Worm (Caenorhabditis elegans) whole organism, L4 larva: Measurements from ENCODE around the gene cec-1.

ENCODE experiments used
- D1046.2 ChIP-seq: fragments of 200-800 bp; sonication (Bioruptor generic); IDR thresholded peaks from 2 replicates; pipeline ENCODE4 v1.3.6; 2022; ENCODE audit warnings: missing genetic modification characterization, missing compliant biosample characterization
- F10B5.3 ChIP-seq: sonication (generic microtip); optimal IDR thresholded peaks from 2 replicates; lab custom pipeline; 2016; ENCODE audit warnings: mild to moderate bottlenecking, missing genetic modification characterization, missing compliant biosample characterization
- F37D6.2 ChIP-seq: sonication (generic microtip); optimal IDR thresholded peaks from 2 replicates; lab custom pipeline; 2016; ENCODE audit warnings: mild to moderate bottlenecking, missing genetic modification characterization, missing compliant biosample characterization
- R02D3.7 ChIP-seq: fragments of 150-350 bp; sonication (generic microtip); optimal IDR thresholded peaks from 3 replicates; lab custom pipeline; 2014; ENCODE audit warnings: missing biosample characterization, missing genetic modification characterization
- T20F7.1 ChIP-seq: fragments of 200-800 bp; sonication (Bioruptor generic); optimal IDR thresholded peaks from 2 replicates; lab custom pipeline; 2018; ENCODE audit warnings: mild to moderate bottlenecking, missing genetic modification characterization, missing compliant biosample characterization
- T26A8.4 ChIP-seq: fragments of 200-800 bp; sonication (Bioruptor generic); IDR thresholded peaks from 2 replicates; pipeline ENCODE4 v1.3.6; 2022; ENCODE audit warnings: missing genetic modification characterization, missing compliant biosample characterization
- Y105C5A.15 ChIP-seq: fragments of 200-800 bp; sonication (Bioruptor generic); IDR thresholded peaks from 2 replicates; pipeline ENCODE4 v1.3.6; 2022; ENCODE audit warnings: missing genetic modification characterization, missing compliant biosample characterization
- aha-1 ChIP-seq: fragments of 150-350 bp; peaks from one replicate; lab custom pipeline; 2014; ENCODE audit warnings: missing biosample characterization, missing genetic modification characterization
- aly-2 ChIP-seq: sonication (generic microtip); optimal IDR thresholded peaks from 2 replicates; lab custom pipeline; 2018; ENCODE audit warnings: missing biosample characterization, missing genetic modification characterization
- attf-4 ChIP-seq: sonication (generic microtip); optimal IDR thresholded peaks from 3 replicates; lab custom pipeline; 2017; ENCODE audit warnings: missing biosample characterization, missing genetic modification characterization
- ceh-28 ChIP-seq: fragments of 150-350 bp; optimal IDR thresholded peaks from 2 replicates; lab custom pipeline; 2014; ENCODE audit warnings: missing biosample characterization, missing genetic modification reagents, missing genetic modification characterization
- ceh-44 ChIP-seq: fragments of 200-800 bp; sonication (Bioruptor generic); IDR thresholded peaks from 2 replicates; pipeline ENCODE4 v1.3.6; 2022; ENCODE audit warnings: missing genetic modification reagents, missing genetic modification characterization, missing compliant biosample characterization
- ceh-82 ChIP-seq: sonication (generic microtip); optimal IDR thresholded peaks from 2 replicates; lab custom pipeline; 2017; ENCODE audit warnings: missing biosample characterization, missing genetic modification characterization
- ces-1 ChIP-seq: fragments of 150-350 bp; sonication (generic microtip); optimal IDR thresholded peaks from 4 replicates; lab custom pipeline; 2014; ENCODE audit warnings: missing biosample characterization, missing genetic modification reagents, missing genetic modification characterization
- ctbp-1 ChIP-seq: fragments of 200-800 bp; sonication (Bioruptor generic); IDR thresholded peaks from 2 replicates; pipeline ENCODE4 v1.3.6; 2022; ENCODE audit warnings: missing genetic modification reagents, missing genetic modification characterization, missing compliant biosample characterization
- daf-12 ChIP-seq: fragments of 150-350 bp; optimal IDR thresholded peaks from 2 replicates; lab custom pipeline; 2014; ENCODE audit warnings: missing biosample characterization, missing genetic modification reagents, missing genetic modification characterization
- daf-8 ChIP-seq: fragments of 200-800 bp; sonication (Bioruptor generic); IDR thresholded peaks from 2 replicates; pipeline ENCODE4 v1.3.6; 2022; ENCODE audit warnings: missing genetic modification characterization, missing compliant biosample characterization
- dmd-9 ChIP-seq: fragments of 200-800 bp; sonication (Bioruptor generic); IDR thresholded peaks from 2 replicates; pipeline ENCODE4 v1.3.6; 2022; ENCODE audit warnings: missing genetic modification reagents, missing genetic modification characterization, missing compliant biosample characterization
- fkh-10 ChIP-seq: fragments of 150-350 bp; optimal IDR thresholded peaks from 2 replicates; lab custom pipeline; 2014; ENCODE audit warnings: missing biosample characterization, missing genetic modification reagents, missing genetic modification characterization
- fos-1 ChIP-seq: fragments of 150-350 bp; optimal IDR thresholded peaks from 2 replicates; lab custom pipeline; 2014; ENCODE audit warnings: missing biosample characterization, missing genetic modification characterization
- gei-8 ChIP-seq: fragments of 200-800 bp; sonication (Bioruptor generic); optimal IDR thresholded peaks from 2 replicates; lab custom pipeline; 2018; ENCODE audit warnings: mild to moderate bottlenecking, missing genetic modification characterization, missing compliant biosample characterization
- hlh-11 ChIP-seq: fragments of 200-800 bp; sonication (Bioruptor generic); optimal IDR thresholded peaks from 2 replicates; lab custom pipeline; 2018; ENCODE audit warnings: mild to moderate bottlenecking, missing genetic modification characterization, missing compliant biosample characterization
- hlh-30 ChIP-seq: sonication (generic microtip); optimal IDR thresholded peaks from 2 replicates; lab custom pipeline; 2017; ENCODE audit warnings: antibody characterized with exemption, mild to moderate bottlenecking, missing genetic modification characterization, missing compliant biosample characterization; ENCODE audit not compliant: insufficient read depth
- jun-1 ChIP-seq: fragments of 150-350 bp; optimal IDR thresholded peaks from 2 replicates; lab custom pipeline; 2014; ENCODE audit warnings: missing biosample characterization, missing genetic modification reagents, missing genetic modification characterization
- lin-1 ChIP-seq: fragments of 200-800 bp; sonication (Bioruptor generic); IDR thresholded peaks from 2 replicates; pipeline ENCODE4 v1.3.6; 2022; ENCODE audit warnings: missing genetic modification reagents, missing genetic modification characterization, missing compliant biosample characterization
- lin-29 ChIP-seq: fragments of 200-800 bp; sonication (Bioruptor generic); IDR thresholded peaks from 2 replicates; pipeline ENCODE4 v1.3.6; 2022; ENCODE audit warnings: missing genetic modification reagents, missing genetic modification characterization, missing compliant biosample characterization
- lin-38 ChIP-seq: fragments of 200-800 bp; sonication (Bioruptor generic); IDR thresholded peaks from 2 replicates; pipeline ENCODE4 v1.3.6; 2022; ENCODE audit warnings: missing genetic modification reagents, missing genetic modification characterization, missing compliant biosample characterization
- lir-3 ChIP-seq: sonication (generic microtip); optimal IDR thresholded peaks from 2 replicates; lab custom pipeline; 2016; ENCODE audit warnings: mild to moderate bottlenecking, missing genetic modification characterization, missing compliant biosample characterization
- mdl-1 ChIP-seq, 2 experiments: fragments of 150-350 bp in 1 of 2; sonication (generic microtip) in 1 of 2; optimal IDR thresholded peaks; 2 replicates each; lab custom pipeline; 2014 to 2017; ENCODE audit warnings: missing biosample characterization in 2 of 2, missing genetic modification characterization in 2 of 2
- mep-1 ChIP-seq: fragments of 150-350 bp; sonication (generic microtip); optimal IDR thresholded peaks from 3 replicates; lab custom pipeline; 2014; ENCODE audit warnings: missing biosample characterization, missing genetic modification characterization
- nhr-28 ChIP-seq: fragments of 150-350 bp; optimal IDR thresholded peaks from 2 replicates; lab custom pipeline; 2014; ENCODE audit warnings: missing biosample characterization, missing genetic modification characterization
- nhr-42 ChIP-seq: fragments of 200-800 bp; sonication (Bioruptor generic); IDR thresholded peaks from 2 replicates; pipeline ENCODE4 v1.3.6; 2022; ENCODE audit warnings: missing genetic modification characterization, missing compliant biosample characterization
- nhr-76 ChIP-seq: fragments of 150-350 bp; optimal IDR thresholded peaks from 2 replicates; lab custom pipeline; 2014; ENCODE audit warnings: missing biosample characterization, missing genetic modification characterization
- saeg-2 ChIP-seq: fragments of 200-800 bp; sonication (Bioruptor generic); IDR thresholded peaks from 2 replicates; pipeline ENCODE4 v1.3.6; 2022; ENCODE audit warnings: missing genetic modification reagents, missing genetic modification characterization, missing compliant biosample characterization
- sdz-12 ChIP-seq: fragments of 200-800 bp; sonication (Bioruptor generic); optimal IDR thresholded peaks from 2 replicates; lab custom pipeline; 2018; ENCODE audit warnings: mild to moderate bottlenecking, missing genetic modification characterization, missing compliant biosample characterization
- set-16 ChIP-seq: fragments of 200-800 bp; sonication (Bioruptor generic); IDR thresholded peaks from 2 replicates; pipeline ENCODE4 v1.3.6; 2022; ENCODE audit warnings: missing genetic modification reagents, missing genetic modification characterization, missing compliant biosample characterization
- snpc-1.2 ChIP-seq: fragments of 200-800 bp; sonication (Bioruptor generic); IDR thresholded peaks from 2 replicates; pipeline ENCODE4 v1.3.6; 2022; ENCODE audit warnings: missing genetic modification reagents, missing genetic modification characterization, missing compliant biosample characterization
- snpc-4 ChIP-seq: fragments of 150-350 bp; optimal IDR thresholded peaks from 2 replicates; lab custom pipeline; 2014; ENCODE audit warnings: missing biosample characterization, missing genetic modification characterization
- spr-3 ChIP-seq: fragments of 200-800 bp; sonication (Bioruptor generic); optimal IDR thresholded peaks from 2 replicates; lab custom pipeline; 2018; ENCODE audit warnings: mild to moderate bottlenecking, missing genetic modification characterization, missing compliant biosample characterization
- tag-97 ChIP-seq: fragments of 200-800 bp; sonication (Bioruptor generic); IDR thresholded peaks from 2 replicates; pipeline ENCODE4 v1.3.6; 2022; ENCODE audit warnings: missing genetic modification characterization, missing compliant biosample characterization
- unc-39 ChIP-seq: sonication (generic microtip); optimal IDR thresholded peaks from 2 replicates; lab custom pipeline; 2017; ENCODE audit warnings: missing biosample characterization, missing genetic modification characterization
- unc-62 ChIP-seq, 3 experiments: fragments of 150-350 bp in 1 of 3; sonication (generic microtip); optimal IDR thresholded peaks in 2 of 3; peaks in 1 of 3; 1 replicate in 1 of 3; 2 replicates in 2 of 3; lab custom pipeline; 2014 to 2017; ENCODE audit warnings: missing biosample characterization in 3 of 3, missing genetic modification characterization in 3 of 3, missing genetic modification reagents in 3 of 3, missing genotype in 1 of 3
- vab-7 ChIP-seq: fragments of 200-800 bp; sonication (Bioruptor generic); IDR thresholded peaks from 2 replicates; pipeline ENCODE4 v1.3.6; 2022; ENCODE audit warnings: missing genetic modification reagents, missing genetic modification characterization, missing compliant biosample characterization

cec-1 gene

DNA sequence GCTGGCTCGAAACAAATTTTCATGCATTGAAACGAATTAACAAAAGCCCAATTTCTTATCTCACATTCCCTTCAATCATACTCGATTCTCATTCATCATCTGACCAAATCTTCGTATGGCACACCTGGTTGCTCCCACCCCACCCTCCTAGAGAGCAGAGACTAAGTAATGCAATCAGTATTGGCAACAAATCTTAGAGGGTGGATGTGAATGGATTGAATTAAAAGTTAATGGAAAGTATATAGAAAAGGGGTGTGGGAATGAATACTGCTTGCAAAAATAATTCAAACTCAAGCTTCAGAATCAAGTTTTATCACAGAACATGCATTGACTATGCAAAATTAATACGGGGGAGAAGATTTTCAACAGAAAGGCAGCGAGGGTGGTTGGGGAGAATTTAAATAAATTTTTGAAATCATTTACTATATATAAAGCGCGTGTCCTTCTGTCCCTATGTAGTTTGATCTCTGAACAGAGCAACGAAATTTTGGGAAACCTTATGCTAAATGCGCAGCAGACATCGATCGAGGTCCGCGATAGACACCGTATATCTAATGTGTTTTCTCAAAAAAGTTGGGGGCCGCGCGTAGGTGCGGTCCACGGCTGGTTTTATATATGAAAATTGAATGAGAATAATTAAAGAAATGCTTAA is 11.8 kb downstream of the cec-1 start:
- TF ChIP-seq sdz-12 (no peak), unc-62 (GFP tag; optimal IDR thresholded peaks at IDR 0.05 in 1 of 2; lab: Kevin White, UChicago) (peak in 1 of 2 experiments; percentile 60), unc-62 (tag; optimal IDR thresholded peaks at IDR 0.05; lab: Kevin White, UChicago) (no peak), gei-8 (no peak), aha-1 (tag; lab: Kevin White, UChicago) (peak; percentile 70), spr-3 (GFP tag; lab: Kevin White, UChicago) (no peak), lin-1 (GFP tag; lab: Robert Waterston, UW) (no peak), T26A8.4 (GFP tag; lab: Robert Waterston, UW) (no peak), aly-2 (no peak), nhr-76 (no peak), T20F7.1 (GFP tag; lab: Kevin White, UChicago) (no peak), attf-4 (tag; lab: Kevin White, UChicago) (no peak), daf-8 (no peak), jun-1 (tag; lab: Kevin White, UChicago) (no peak)
- TF ChIP-seq, all 104 proteins: peak for 2

DNA sequence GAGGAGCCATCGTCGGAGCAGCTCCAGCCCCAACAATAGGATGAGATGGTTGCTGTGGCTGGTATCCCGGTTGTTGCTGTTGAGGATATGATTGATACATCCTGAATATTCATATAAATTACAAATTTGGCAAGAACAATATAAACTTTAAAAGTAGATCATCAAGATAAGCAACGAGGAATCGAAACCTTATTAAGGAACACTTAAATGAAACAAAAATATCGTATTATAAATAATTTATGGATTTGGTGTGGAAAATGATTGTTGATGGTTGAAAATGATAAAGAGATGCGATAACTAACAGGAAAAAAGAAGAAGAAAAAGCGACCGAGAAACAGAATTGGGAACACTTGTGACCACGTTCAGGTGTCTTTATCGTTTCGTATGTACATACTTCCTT is 13.2 kb downstream of the cec-1 start, which contains the start of gene pqn-96:
Gene pqn-96, minus strand, starts transcription at position 101 of the 400 bp plus-strand sequence.
- TF ChIP-seq daf-8 (no peak), hlh-30 (tag; lab: Kevin White, UChicago) (peak; percentile 17), ceh-44 (GFP tag; lab: Robert Waterston, UW) (no peak), nhr-28 (tag; lab: Kevin White, UChicago) (peak; percentile 17), tag-97 (no peak), attf-4 (tag; lab: Kevin White, UChicago) (no peak)
- TF ChIP-seq, all 104 proteins: peak for 2

DNA sequence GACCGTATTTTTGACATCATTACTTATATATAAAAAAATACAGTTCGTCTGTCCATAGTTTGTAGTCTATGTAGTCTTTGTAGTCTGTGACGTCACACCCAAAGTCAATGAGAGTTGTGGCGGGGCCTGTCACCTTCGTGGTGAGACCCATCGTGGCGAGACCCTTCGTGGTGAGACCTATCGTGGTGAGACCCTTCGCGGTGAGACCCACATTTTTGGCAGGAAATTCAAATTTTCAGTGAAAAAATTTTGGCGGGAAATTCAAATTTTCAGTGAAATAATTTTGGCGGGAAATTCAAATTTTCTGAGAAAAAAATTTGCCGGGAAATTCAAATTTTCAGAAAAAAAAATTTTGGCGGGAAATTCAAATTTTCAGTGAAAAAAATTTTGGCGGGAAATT is 15.2 kb downstream of the cec-1 start:
- TF ChIP-seq nhr-42 (GFP tag; lab: Robert Waterston, UW) = 0 out of 2 replicates have a peak, but pooled peaks have one; percentile 28
- TF ChIP-seq lin-38 (GFP tag; lab: Robert Waterston, UW) = peak; percentile 10; the same call in 1 of the 2 replicates
- 0 out of 2 replicates have a peak, but pooled peaks have one; percentile 16 for TF ChIP-seq D1046.2
- TF ChIP-seq, all 104 proteins: peak for 3; not testable (repeated sequence) for 101

DNA sequence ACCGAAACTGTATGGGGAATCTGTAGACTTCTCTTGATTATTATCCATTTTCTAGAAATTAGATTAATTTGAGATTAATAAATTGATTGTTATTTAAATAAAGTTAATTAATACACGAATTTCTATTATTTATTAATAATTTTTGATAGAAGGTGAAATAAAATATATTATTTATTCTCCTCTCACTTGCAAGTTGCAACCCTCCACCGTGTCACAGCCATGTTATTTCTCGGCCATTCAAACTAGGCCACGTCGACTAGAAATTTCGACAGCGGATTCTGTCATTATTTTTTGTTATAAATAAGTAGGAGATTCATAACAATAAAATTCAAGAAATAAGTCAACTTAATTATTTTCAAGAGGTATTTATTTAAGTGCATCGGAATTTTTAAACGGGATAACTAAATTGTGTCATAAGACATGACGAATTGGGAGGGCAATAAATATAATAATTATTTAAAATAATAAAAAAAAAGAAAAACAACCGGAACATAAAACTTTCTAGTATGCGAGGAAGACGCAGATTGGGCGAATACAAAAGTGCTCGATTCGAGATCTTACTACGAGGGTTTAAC is 17.5 kb downstream of the cec-1 start, which contains the start of gene ufbp-1:
Gene ufbp-1, minus strand, starts transcription at position 51 of the 575 bp plus-strand sequence.
- TF ChIP-seq F37D6.2 (peak; percentile 8), dmd-9 (GFP tag; lab: Robert Waterston, UW) (peak; percentile 18; the same call in 1 of the 2 replicates), daf-12 (tag; lab: Kevin White, UChicago) (no peak), unc-39 (tag; lab: Kevin White, UChicago) (no peak), ces-1 (no peak), T26A8.4 (GFP tag; lab: Robert Waterston, UW) (peak; percentile 87; the same call in 1 of the 2 replicates), R02D3.7 (tag; lab: Kevin White, UChicago) (no peak), mdl-1 (tag; optimal IDR thresholded peaks at IDR 0.05; lab: Kevin White, UChicago) (no peak), Y105C5A.15 (GFP tag; lab: Robert Waterston, UW) (no peak), fos-1 (no peak), jun-1 (tag; lab: Kevin White, UChicago) (no peak), sdz-12 (peak; percentile 87), saeg-2 (GFP tag; lab: Robert Waterston, UW) (peak; percentile 74), nhr-42 (GFP tag; lab: Robert Waterston, UW) (peak; percentile 84), hlh-30 (tag; lab: Kevin White, UChicago) (peak; percentile 34), snpc-4 (tag; lab: Kevin White, UChicago) (no peak), attf-4 (tag; lab: Kevin White, UChicago) (peak; percentile 42), mep-1 (peak; percentile 96), tag-97 (no peak), set-16 (GFP tag; lab: Robert Waterston, UW) (no peak), snpc-1.2 (GFP tag; lab: Robert Waterston, UW) (peak; percentile 70), hlh-11 (tag; lab: Kevin White, UChicago) (peak; percentile 83), lin-29 (GFP tag; lab: Robert Waterston, UW) (peak; percentile 41; the same call in 1 of the 2 replicates), F10B5.3 (no peak), ceh-82 (tag; lab: Kevin White, UChicago) (no peak), fkh-10 (GFP tag; lab: Kevin White, UChicago) (no peak), spr-3 (GFP tag; lab: Kevin White, UChicago) (peak; percentile 57), ctbp-1 (GFP tag; lab: Robert Waterston, UW) (peak; percentile 82), vab-7 (GFP tag; lab: Robert Waterston, UW) (no peak; the same call in 1 of the 2 replicates), ceh-28 (tag; lab: Kevin White, UChicago) (no peak), lir-3 (tag; lab: Kevin White, UChicago) (no peak)
